Worm (Caenorhabditis elegans) whole organism, late embryonic: Measurements from ENCODE around the gene nmur-1.

Source experiments
- ahr-1 ChIP-seq: sonication (generic microtip); optimal IDR thresholded peaks from 2 replicates; lab custom pipeline; 2016; ENCODE audit warnings: missing genetic modification characterization, missing compliant biosample characterization
- ceh-2 ChIP-seq: sonication (generic microtip); optimal IDR thresholded peaks from 2 replicates; lab custom pipeline; 2016; ENCODE audit warnings: missing genotype, missing genetic modification characterization, missing compliant biosample characterization
- hlh-8 ChIP-seq: sonication (generic microtip); optimal IDR thresholded peaks from 2 replicates; lab custom pipeline; 2016; ENCODE audit warnings: missing genotype, missing genetic modification characterization, missing compliant biosample characterization
- lin-11 ChIP-seq: fragments of 200-800 bp; sonication (Bioruptor generic); optimal IDR thresholded peaks from 2 replicates; lab custom pipeline; 2018; ENCODE audit warnings: mild to moderate bottlenecking, missing genetic modification characterization, missing compliant biosample characterization
- pha-4 ChIP-seq: fragments of 150-350 bp; optimal IDR thresholded peaks from 2 replicates; lab custom pipeline; 2018; ENCODE audit warnings: missing biosample characterization, missing genetic modification reagents, missing genetic modification characterization
- unc-86 ChIP-seq: sonication (generic microtip); optimal IDR thresholded peaks from 2 replicates; lab custom pipeline; 2016; ENCODE audit warnings: missing genetic modification characterization, missing compliant biosample characterization

DNA sequence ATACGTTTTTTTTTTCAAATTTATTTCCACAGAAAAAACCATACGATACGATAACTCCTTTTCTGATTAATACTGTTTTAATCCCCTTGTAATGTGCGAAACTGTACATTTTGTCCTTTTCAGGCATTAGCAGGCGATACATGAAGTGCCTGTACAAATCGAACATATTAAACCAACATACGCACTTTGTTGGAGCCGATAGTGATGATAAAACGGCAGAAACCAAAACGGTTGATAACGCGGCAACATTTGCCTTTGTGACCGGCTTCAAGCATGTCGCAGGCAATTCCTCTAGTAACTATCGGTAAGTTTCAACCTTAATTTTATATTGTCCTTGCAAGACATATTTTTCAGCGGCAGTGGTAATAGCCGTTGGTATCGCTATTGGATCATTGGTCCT is 53.5 kb downstream of the nmur-1 start, which contains the start of gene nep-22:
- no peak for TF ChIP-seq lin-11
- no peak for TF ChIP-seq hlh-8
- no peak for TF ChIP-seq ahr-1 (tag; lab: Kevin White, UChicago)
- TF ChIP-seq ceh-2 (tag; lab: Kevin White, UChicago) = no peak
- no peak for TF ChIP-seq unc-86 (tag; lab: Kevin White, UChicago)
- TF ChIP-seq pha-4 (tag; lab: Kevin White, UChicago) = no peak
